Worm (Caenorhabditis elegans): ENCODE measurements around the gene ZK721.4.

ZK721.4 gene

ce11 chrX:8819815-8820415 is 41.3 kb downstream of the ZK721.4 start (continued):
- TF ChIP-seq ets-4 (GFP tag; optimal IDR thresholded peaks at IDR 0.05) (no peak), ceh-100 (GFP tag; IDR thresholded peaks at IDR 0.05) (no peak), atf-7 (tag; optimal IDR thresholded peaks at IDR 0.05) (peak; percentile 19), unc-62 (GFP tag; optimal IDR thresholded peaks at IDR 0.05) (no peak), pha-4 (tag; optimal IDR thresholded peaks at IDR 0.05) (no peak), ztf-25 (GFP tag; IDR thresholded peaks at IDR 0.05) (no peak), rcor-1 (GFP tag; IDR thresholded peaks at IDR 0.05) (no peak), cebp-1 (GFP tag; IDR thresholded peaks at IDR 0.05) (no peak), cebp-1 (tag; optimal IDR thresholded peaks at IDR 0.05) (peak; percentile 29), dox-1 (GFP tag; IDR thresholded peaks at IDR 0.05) (no peak), chd-7 (tag; optimal IDR thresholded peaks at IDR 0.05) (no peak), nhr-80 (tag; optimal IDR thresholded peaks at IDR 0.05) (peak; percentile 26), ceh-91 (GFP tag; IDR thresholded peaks at IDR 0.05) (no peak), ceh-79 (tag; optimal IDR thresholded peaks at IDR 0.05) (no peak), F10E7.11 (tag; optimal IDR thresholded peaks at IDR 0.05) (no peak), aptf-2 (GFP tag; conservative IDR thresholded peaks at IDR 0.05) (no peak), D2030.7 (GFP tag; IDR thresholded peaks at IDR 0.05) (0 out of 2 replicates have a peak, but pooled peaks have one; percentile 36), egl-18 (GFP tag; IDR thresholded peaks at IDR 0.05) (no peak), sdz-38 (tag; optimal IDR thresholded peaks at IDR 0.05) (no peak), ztf-18 (tag; optimal IDR thresholded peaks at IDR 0.05) (peak; percentile 49), Y53F4B.3 (GFP tag; IDR thresholded peaks at IDR 0.05) (no peak), snpc-1.3 (tag; optimal IDR thresholded peaks at IDR 0.05; ENCODE audit: insufficient read depth) (no peak), K12H6.12 (tag; optimal IDR thresholded peaks at IDR 0.05) (no peak), C06A6.2 (GFP tag; conservative IDR thresholded peaks at IDR 0.05) (no peak), egrh-3 (GFP tag; IDR thresholded peaks at IDR 0.05) (no peak), F55B11.4 (tag; optimal IDR thresholded peaks at IDR 0.05; ENCODE audit: borderline replicate concordance, insufficient read depth) (no peak), C17E4.6 (GFP tag; IDR thresholded peaks at IDR 0.05) (no peak), Y67H2A.10 (GFP tag; conservative IDR thresholded peaks at IDR 0.05) (no peak), ztf-3 (GFP tag; optimal IDR thresholded peaks at IDR 0.05) (no peak), mes-4 (tag; optimal IDR thresholded peaks at IDR 0.05) (no peak), B0019.2 (GFP tag; conservative IDR thresholded peaks at IDR 0.05) (no peak), ceh-40 (GFP tag; IDR thresholded peaks at IDR 0.05) (no peak), ztf-22 (GFP tag; optimal IDR thresholded peaks at IDR 0.05) (no peak), Y95B8A.8 (GFP tag; IDR thresholded peaks at IDR 0.05) (no peak), ekl-4 (GFP tag; IDR thresholded peaks at IDR 0.05) (no peak), snpc-1.1 (tag; optimal IDR thresholded peaks at IDR 0.05; ENCODE audit: insufficient read depth) (no peak), him-1 (tag; optimal IDR thresholded peaks at IDR 0.05) (peak; percentile 24), tbx-9 (tag; optimal IDR thresholded peaks at IDR 0.05; ENCODE audit: borderline replicate concordance) (no peak), nhr-90 (tag; optimal IDR thresholded peaks at IDR 0.05) (peak; percentile 58), egl-44 (GFP tag; IDR thresholded peaks at IDR 0.05) (no peak), F37B4.10 (GFP tag; IDR thresholded peaks at IDR 0.05) (no peak), F39B2.1 (GFP tag; IDR thresholded peaks at IDR 0.05) (no peak), unc-130 (GFP tag; optimal IDR thresholded peaks at IDR 0.05) (no peak), nhr-27 (tag; optimal IDR thresholded peaks at IDR 0.05) (no peak), mcd-1 (GFP tag; IDR thresholded peaks at IDR 0.05) (no peak; the same call in 1 of the 2 replicates), snpc-4 (GFP tag; optimal IDR thresholded peaks at IDR 0.05) (peak; percentile 42), snpc-4 (tag; optimal IDR thresholded peaks at IDR 0.05) (peak in 1 of 4 experiments; percentile 64), F22D6.2 (tag; optimal IDR thresholded peaks at IDR 0.05) (no peak), ZK185.1 (tag; optimal IDR thresholded peaks at IDR 0.05; ENCODE audit: poor library complexity, severe bottlenecking) (peak; percentile 56)

All from whole organism, young adult.